Worm (Caenorhabditis elegans) whole organism, L3 larva: ENCODE data around the gene C55A6.6.

Experiments used
- R02D3.7 ChIP-seq: fragments of 150-350 bp; optimal IDR thresholded peaks from 2 replicates; lab custom pipeline; 2014; ENCODE audit warnings: missing biosample characterization, missing genetic modification characterization
- ZK546.5 ChIP-seq: sonication (generic microtip); optimal IDR thresholded peaks from 2 replicates; lab custom pipeline; 2017; ENCODE audit warnings: missing biosample characterization, missing genetic modification characterization
- ama-1 ChIP-seq: fragments of 150-350 bp; optimal IDR thresholded peaks from 2 replicates; lab custom pipeline; 2018
- ceh-16 ChIP-seq: sonication (generic microtip); optimal IDR thresholded peaks from 2 replicates; lab custom pipeline; 2017; ENCODE audit warnings: missing biosample characterization, missing genetic modification characterization
- ceh-82 ChIP-seq: fragments of 150-350 bp; optimal IDR thresholded peaks from 2 replicates; lab custom pipeline; 2014; ENCODE audit warnings: missing biosample characterization, missing genetic modification characterization
- ceh-9 ChIP-seq: sonication (generic microtip); optimal IDR thresholded peaks from 2 replicates; lab custom pipeline; 2018; ENCODE audit warnings: missing biosample characterization, missing genetic modification characterization
- daf-12 ChIP-seq: fragments of 150-350 bp; optimal IDR thresholded peaks from 2 replicates; lab custom pipeline; 2014; ENCODE audit warnings: missing biosample characterization, missing genetic modification reagents, missing genetic modification characterization
- egl-27 ChIP-seq: sonication (generic microtip); optimal IDR thresholded peaks from 4 replicates; lab custom pipeline; 2017; ENCODE audit warnings: missing biosample characterization, missing genetic modification reagents, missing genetic modification characterization
- egl-5 ChIP-seq: fragments of 150-350 bp; optimal IDR thresholded peaks from 2 replicates; lab custom pipeline; 2017; ENCODE audit warnings: missing biosample characterization, missing genetic modification reagents, missing genetic modification characterization, inconsistent platforms
- elt-1 ChIP-seq: fragments of 150-350 bp; optimal IDR thresholded peaks from 2 replicates; lab custom pipeline; 2014; ENCODE audit warnings: missing biosample characterization, missing genetic modification characterization
- elt-3 ChIP-seq, 3 experiments: fragments of 150-350 bp in 1 of 3; sonication (generic microtip) in 2 of 3; optimal IDR thresholded peaks; 2 replicates in 2 of 3; 4 replicates in 1 of 3; lab custom pipeline; 2014 to 2017; ENCODE audit warnings: missing biosample characterization in 3 of 3, missing genetic modification characterization in 3 of 3
- fos-1 ChIP-seq: fragments of 150-350 bp; optimal IDR thresholded peaks from 2 replicates; lab custom pipeline; 2014; ENCODE audit warnings: missing biosample characterization, missing genetic modification characterization
- hmg-11 ChIP-seq: sonication (generic microtip); optimal IDR thresholded peaks from 2 replicates; lab custom pipeline; 2016; ENCODE audit warnings: missing genetic modification characterization, missing compliant biosample characterization
- jun-1 ChIP-seq: fragments of 150-350 bp; optimal IDR thresholded peaks from 2 replicates; lab custom pipeline; 2014; ENCODE audit warnings: missing biosample characterization, missing genetic modification reagents, missing genetic modification characterization
- lin-15B ChIP-seq: fragments of 150-350 bp; optimal IDR thresholded peaks from 2 replicates; lab custom pipeline; 2014; ENCODE audit warnings: missing biosample characterization, missing genetic modification characterization
- lin-39 ChIP-seq: fragments of 150-350 bp; optimal IDR thresholded peaks from 2 replicates; lab custom pipeline; 2018; ENCODE audit warnings: missing biosample characterization, missing genetic modification reagents, missing genetic modification characterization
- lsy-12 ChIP-seq: sonication (generic microtip); optimal IDR thresholded peaks from 2 replicates; lab custom pipeline; 2016; ENCODE audit warnings: mild to moderate bottlenecking, missing genetic modification characterization, missing compliant biosample characterization
- mdl-1 ChIP-seq: fragments of 150-350 bp; optimal IDR thresholded peaks from 2 replicates; lab custom pipeline; 2014; ENCODE audit warnings: missing biosample characterization, missing genetic modification characterization
- mml-1 ChIP-seq: fragments of 150-350 bp; sonication (generic microtip); optimal IDR thresholded peaks from 3 replicates; lab custom pipeline; 2014; ENCODE audit warnings: missing biosample characterization, missing genetic modification characterization
- nfya-1 ChIP-seq: sonication (generic microtip); optimal IDR thresholded peaks from 2 replicates; lab custom pipeline; 2017; ENCODE audit warnings: missing genetic modification characterization, mild to moderate bottlenecking, missing compliant biosample characterization, antibody characterized with exemption, moderate library complexity; ENCODE audit not compliant: insufficient read depth
- nhr-11 ChIP-seq: fragments of 150-350 bp; optimal IDR thresholded peaks from 2 replicates; lab custom pipeline; 2014; ENCODE audit warnings: missing biosample characterization, missing genetic modification characterization
- nhr-12 ChIP-seq: fragments of 150-350 bp; optimal IDR thresholded peaks from 2 replicates; lab custom pipeline; 2014; ENCODE audit warnings: missing biosample characterization, missing genetic modification characterization
- nhr-23 ChIP-seq: fragments of 150-350 bp; optimal IDR thresholded peaks from 2 replicates; lab custom pipeline; 2014; ENCODE audit warnings: missing biosample characterization, missing genetic modification reagents, missing genetic modification characterization
- nhr-237 ChIP-seq: fragments of 150-350 bp; optimal IDR thresholded peaks from 2 replicates; lab custom pipeline; 2014; ENCODE audit warnings: missing biosample characterization, missing genetic modification characterization
- nhr-25 ChIP-seq: sonication (generic microtip); optimal IDR thresholded peaks from 2 replicates; lab custom pipeline; 2017; ENCODE audit warnings: missing biosample characterization, missing genetic modification characterization
- nhr-28 ChIP-seq: fragments of 150-350 bp; optimal IDR thresholded peaks from 2 replicates; lab custom pipeline; 2014; ENCODE audit warnings: missing biosample characterization, missing genetic modification characterization
- nhr-43 ChIP-seq: sonication (generic microtip); optimal IDR thresholded peaks from 2 replicates; lab custom pipeline; 2016; ENCODE audit warnings: mild to moderate bottlenecking, missing genetic modification characterization, missing compliant biosample characterization; ENCODE audit not compliant: poor library complexity, severe bottlenecking
- nhr-67 ChIP-seq: fragments of 150-350 bp; optimal IDR thresholded peaks from 2 replicates; lab custom pipeline; 2014; ENCODE audit warnings: missing biosample characterization, missing genetic modification characterization
- nhr-76 ChIP-seq: fragments of 150-350 bp; sonication (generic microtip); optimal IDR thresholded peaks from 5 replicates; lab custom pipeline; 2014; ENCODE audit warnings: missing biosample characterization, missing genetic modification characterization
- nhr-77 ChIP-seq: fragments of 150-350 bp; optimal IDR thresholded peaks from 2 replicates; lab custom pipeline; 2014; ENCODE audit warnings: missing biosample characterization, missing genetic modification characterization
- pha-4 ChIP-seq: fragments of 150-350 bp; optimal IDR thresholded peaks from 2 replicates; lab custom pipeline; 2014; ENCODE audit warnings: missing biosample characterization, missing genetic modification reagents, missing genetic modification characterization
- sea-2 ChIP-seq: fragments of 150-350 bp; sonication (generic microtip); optimal IDR thresholded peaks from 4 replicates; lab custom pipeline; 2014; ENCODE audit warnings: missing biosample characterization, missing genetic modification reagents, missing genetic modification characterization
- skn-1 ChIP-seq: fragments of 150-350 bp; optimal IDR thresholded peaks from 2 replicates; lab custom pipeline; 2014; ENCODE audit warnings: missing biosample characterization, missing genetic modification characterization
- snpc-4 ChIP-seq: fragments of 150-350 bp; optimal IDR thresholded peaks from 2 replicates; lab custom pipeline; 2014; ENCODE audit warnings: missing biosample characterization, missing genetic modification characterization
- tbx-2 ChIP-seq: sonication (generic microtip); optimal IDR thresholded peaks from 2 replicates; lab custom pipeline; 2016; ENCODE audit warnings: mild to moderate bottlenecking, missing genetic modification characterization, missing compliant biosample characterization
- unc-39 ChIP-seq: sonication (generic microtip); optimal IDR thresholded peaks from 4 replicates; lab custom pipeline; 2017; ENCODE audit warnings: missing biosample characterization, missing genetic modification characterization
- unc-62 ChIP-seq: fragments of 150-350 bp; sonication (generic microtip); optimal IDR thresholded peaks from 4 replicates; lab custom pipeline; 2014; ENCODE audit warnings: missing biosample characterization, missing genetic modification reagents, missing genetic modification characterization
- zag-1 ChIP-seq: fragments of 150-350 bp; optimal IDR thresholded peaks from 2 replicates; lab custom pipeline; 2014; ENCODE audit warnings: missing biosample characterization, missing genetic modification characterization
- ztf-11 ChIP-seq: fragments of 150-350 bp; optimal IDR thresholded peaks from 2 replicates; lab custom pipeline; 2014; ENCODE audit warnings: missing biosample characterization, missing genetic modification characterization
- ztf-4 ChIP-seq: fragments of 150-350 bp; optimal IDR thresholded peaks from 2 replicates; lab custom pipeline; 2014; ENCODE audit warnings: missing biosample characterization, missing genetic modification characterization

C55A6.6 gene

DNA sequence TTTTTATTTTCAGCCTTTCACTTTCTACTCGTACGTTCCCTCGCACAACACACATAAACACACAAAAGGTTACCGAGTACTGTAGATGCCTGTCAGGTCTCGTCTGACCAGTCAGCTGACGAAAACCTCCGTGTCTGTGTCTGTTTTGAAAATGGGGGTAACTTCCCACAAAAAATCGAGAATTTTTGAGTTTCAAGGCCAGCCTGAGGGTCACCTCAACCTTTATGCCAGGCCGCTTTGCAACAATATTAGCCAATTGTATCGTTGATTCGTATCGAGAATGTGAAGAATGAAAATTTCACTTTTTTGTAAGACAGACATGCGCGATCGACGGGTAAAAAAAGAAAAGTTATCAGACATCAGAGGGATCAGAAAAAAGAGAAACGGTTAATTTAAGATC is 16.6 kb upstream of the C55A6.6 start:
- TF ChIP-seq fos-1 (tag; lab: Kevin White, UChicago) (no peak), lin-15B (tag; lab: Kevin White, UChicago) (no peak), nhr-67 (tag; lab: Kevin White, UChicago) (no peak), unc-39 (tag; lab: Kevin White, UChicago) (no peak), tbx-2 (peak; percentile 1), sea-2 (GFP tag; lab: Kevin White, UChicago) (no peak), snpc-4 (tag; lab: Kevin White, UChicago) (no peak), nhr-28 (no peak), egl-5 (tag; lab: Kevin White, UChicago) (no peak), daf-12 (no peak), elt-3 (tag; optimal IDR thresholded peaks at IDR 0.05; lab: Kevin White, UChicago) (no peak), mml-1 (tag; lab: Kevin White, UChicago) (no peak), R02D3.7 (tag; lab: Kevin White, UChicago) (peak; percentile 6), ztf-11 (tag; lab: Kevin White, UChicago) (no peak), unc-62 (no peak), egl-27 (tag; lab: Kevin White, UChicago) (no peak), lsy-12 (tag; lab: Kevin White, UChicago) (no peak), nhr-237 (no peak), elt-1 (tag; lab: Kevin White, UChicago) (peak; percentile 29), ceh-9 (tag; lab: Kevin White, UChicago) (no peak), ceh-82 (no peak), nhr-25 (tag; lab: Kevin White, UChicago) (peak; percentile 97), nhr-12 (tag; lab: Kevin White, UChicago) (no peak), ceh-16 (tag; lab: Kevin White, UChicago) (no peak), nfya-1 (tag; lab: Kevin White, UChicago) (peak; percentile 1), jun-1 (tag; lab: Kevin White, UChicago) (no peak), ZK546.5 (no peak), nhr-11 (tag; lab: Kevin White, UChicago) (no peak), nhr-23 (tag; lab: Kevin White, UChicago) (peak; percentile 66), skn-1 (tag; lab: Kevin White, UChicago) (no peak), nhr-77 (tag; lab: Kevin White, UChicago) (no peak), nhr-43 (tag; lab: Kevin White, UChicago) (peak; percentile 10), nhr-76 (tag; lab: Kevin White, UChicago) (no peak), pha-4 (tag; lab: Kevin White, UChicago) (peak; percentile 48), lin-39 (no peak)

DNA sequence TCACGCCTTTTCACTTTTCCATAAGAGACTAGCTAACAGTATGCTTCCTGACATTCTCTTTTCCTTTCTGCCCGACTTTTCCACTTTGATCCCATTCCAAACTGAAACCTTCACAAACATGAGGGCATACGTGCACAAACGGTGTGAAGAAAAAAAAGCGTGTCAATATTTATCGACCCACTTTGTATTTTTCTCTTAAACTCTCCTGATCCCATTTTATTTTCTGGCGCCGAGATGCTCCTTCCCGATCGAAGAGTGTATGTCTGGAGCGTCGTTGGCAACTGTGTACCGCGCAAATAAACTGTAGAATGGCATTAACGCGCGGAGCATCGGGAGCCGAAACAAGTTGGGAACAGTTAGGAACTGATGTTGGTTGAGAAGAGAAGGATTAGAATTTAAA is 15.0 kb upstream of the C55A6.6 start:
- TF ChIP-seq ztf-11 (tag; lab: Kevin White, UChicago) (no peak), zag-1 (tag; lab: Kevin White, UChicago) (no peak), nhr-11 (tag; lab: Kevin White, UChicago) (no peak), pha-4 (tag; lab: Kevin White, UChicago) (peak; percentile 99)

DNA sequence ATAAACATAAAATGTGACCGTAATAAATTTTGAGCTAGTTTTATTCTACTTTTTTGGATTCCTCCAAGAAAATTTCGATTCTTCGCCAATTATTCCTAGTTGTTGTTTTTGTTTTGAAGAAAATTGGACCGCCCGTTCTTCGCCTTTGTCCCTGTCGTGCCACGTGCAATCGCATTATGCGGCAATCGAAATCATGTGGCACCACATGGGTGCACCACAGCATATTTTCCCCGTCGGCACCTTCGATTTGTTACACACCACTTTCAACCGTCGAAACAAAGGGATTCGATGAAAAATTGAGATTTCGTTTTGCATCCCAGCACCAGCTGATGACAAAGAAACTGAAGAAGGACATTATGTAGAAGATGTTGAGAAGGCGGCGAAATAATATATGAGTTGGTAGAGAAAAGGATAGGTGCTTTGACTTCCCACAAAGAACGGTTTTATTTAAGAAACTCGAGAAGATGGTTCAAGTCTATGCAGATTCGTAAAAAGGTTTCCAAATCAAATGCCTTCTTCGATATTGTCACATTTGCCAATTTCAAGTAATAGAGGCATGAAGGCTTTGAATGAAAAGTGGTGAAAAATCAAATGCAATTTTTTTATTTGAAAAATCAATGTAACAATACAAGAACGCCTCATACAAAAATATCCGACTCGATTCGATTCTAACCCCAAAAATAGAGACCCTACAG is 14.2 kb upstream of the C55A6.6 start:
- no peak for TF ChIP-seq ztf-4
- TF ChIP-seq egl-5 (tag; lab: Kevin White, UChicago): no peak
- peak; percentile 0 for TF ChIP-seq nhr-25 (tag; lab: Kevin White, UChicago)
- TF ChIP-seq ZK546.5: no peak
- no peak for TF ChIP-seq ztf-11 (tag; lab: Kevin White, UChicago)
- TF ChIP-seq unc-62: no peak

DNA sequence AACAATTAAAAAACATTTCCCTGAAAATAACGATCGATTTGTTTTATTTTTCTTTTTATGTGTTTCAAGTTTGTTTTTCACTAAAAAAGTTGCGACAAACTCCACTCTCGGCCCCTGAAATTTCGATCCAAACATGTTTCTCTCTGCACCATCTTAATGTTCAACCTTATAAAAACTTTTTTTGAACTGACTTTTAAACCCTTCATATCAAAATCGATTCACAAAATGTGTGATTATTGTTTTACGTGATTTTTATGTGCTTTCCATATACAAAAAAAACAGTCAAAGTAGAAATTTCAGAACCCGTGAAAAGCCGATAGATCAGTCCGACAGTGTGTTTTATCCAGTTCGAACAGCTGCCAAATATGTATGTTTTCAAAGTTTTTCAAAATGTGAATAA is 13.0 kb upstream of the C55A6.6 start, which contains the start of gene ccch-1:
Gene ccch-1, plus strand, starts transcription at position 301 of the 400 bp plus-strand sequence.
- no peak for TF ChIP-seq mdl-1 (tag; lab: Kevin White, UChicago)
- TF ChIP-seq nhr-23 (tag; lab: Kevin White, UChicago): no peak
- no peak for TF ChIP-seq unc-39 (tag; lab: Kevin White, UChicago)
- TF ChIP-seq nhr-28: no peak
- no peak for TF ChIP-seq lin-15B (tag; lab: Kevin White, UChicago)
- no peak for TF ChIP-seq hmg-11
- TF ChIP-seq nhr-43 (tag; lab: Kevin White, UChicago): no peak
- TF ChIP-seq skn-1 (tag; lab: Kevin White, UChicago): no peak
- TF ChIP-seq fos-1 (tag; lab: Kevin White, UChicago): no peak
- TF ChIP-seq daf-12: no peak
- no peak for TF ChIP-seq ama-1
- no peak for TF ChIP-seq zag-1 (tag; lab: Kevin White, UChicago)
- no peak for TF ChIP-seq unc-62
- TF ChIP-seq R02D3.7 (tag; lab: Kevin White, UChicago): no peak
- no peak for TF ChIP-seq nhr-12 (tag; lab: Kevin White, UChicago)
- no peak for TF ChIP-seq nhr-11 (tag; lab: Kevin White, UChicago)
- TF ChIP-seq pha-4 (tag; lab: Kevin White, UChicago): no peak
- TF ChIP-seq nhr-67 (tag; lab: Kevin White, UChicago): no peak
- no peak for TF ChIP-seq elt-1 (tag; lab: Kevin White, UChicago)
